Fruit fly (Drosophila melanogaster) whole organism, embryonic: ENCODE results near the gene Mkp3.
A peak's percentile ranks its signal among the peaks of the same experiment; 100 is the strongest.

Experiments used
- CG10267 ChIP-seq: fragments of 200-800 bp; sonication (Bioruptor generic); optimal IDR thresholded peaks from 2 replicates; lab custom pipeline; 2018; ENCODE audit warnings: missing biosample characterization, mild to moderate bottlenecking, missing genetic modification characterization, moderate library complexity
- CG10366 ChIP-seq: fragments of 200-800 bp; sonication (Bioruptor generic); IDR thresholded peaks from 2 replicates; pipeline ENCODE4 v1.3.6; 2022; ENCODE audit warnings: missing biosample characterization, missing genetic modification characterization
- CG11723 ChIP-seq: fragments of 200-800 bp; sonication (Bioruptor generic); optimal IDR thresholded peaks from 2 replicates; lab custom pipeline; 2017; ENCODE audit warnings: missing biosample characterization, mild to moderate bottlenecking, missing genetic modification characterization
- CG12659 ChIP-seq: fragments of 200-800 bp; sonication (Bioruptor generic); optimal IDR thresholded peaks from 3 replicates; lab custom pipeline; 2017; ENCODE audit warnings: mild to moderate bottlenecking, missing biosample characterization, missing genetic modification reagents, missing genetic modification characterization
- CG14710 ChIP-seq: fragments of 200-800 bp; sonication (Bioruptor generic); optimal IDR thresholded peaks from 3 replicates; lab custom pipeline; 2019; ENCODE audit warnings: missing biosample characterization, mild to moderate bottlenecking, missing genetic modification characterization, moderate library complexity
- CG15514 ChIP-seq: fragments of 200-800 bp; sonication (Bioruptor generic); optimal IDR thresholded peaks from 3 replicates; lab custom pipeline; 2017; ENCODE audit warnings: missing biosample characterization, missing genetic modification characterization, mild to moderate bottlenecking, moderate library complexity, missing genetic modification reagents
- CG15696 ChIP-seq: fragments of 200-800 bp; sonication (Bioruptor generic); optimal IDR thresholded peaks from 2 replicates; lab custom pipeline; 2019; ENCODE audit warnings: missing biosample characterization, mild to moderate bottlenecking, missing genetic modification characterization, moderate library complexity
- CG16813 ChIP-seq: fragments of 200-800 bp; sonication (Bioruptor generic); IDR thresholded peaks from 3 replicates; pipeline ENCODE4 v1.3.6; 2022; ENCODE audit warnings: missing biosample characterization, missing genetic modification characterization; ENCODE audit not compliant: partially characterized antibody
- CG17359 ChIP-seq: fragments of 200-800 bp; sonication (Bioruptor generic); optimal IDR thresholded peaks from 3 replicates; lab custom pipeline; 2018; ENCODE audit warnings: missing biosample characterization, mild to moderate bottlenecking, missing genetic modification characterization, moderate library complexity
- CG17568 ChIP-seq: fragments of 200-800 bp; sonication (Bioruptor generic); optimal IDR thresholded peaks from 2 replicates; lab custom pipeline; 2018; ENCODE audit warnings: missing biosample characterization, mild to moderate bottlenecking, missing genetic modification characterization, moderate library complexity
- CG30403 ChIP-seq: fragments of 200-800 bp; sonication (Bioruptor generic); optimal IDR thresholded peaks from 3 replicates; lab custom pipeline; 2016; ENCODE audit warnings: missing biosample characterization, missing genetic modification characterization
- CG31441 ChIP-seq: fragments of 200-800 bp; sonication (Bioruptor generic); IDR thresholded peaks from 2 replicates; pipeline ENCODE4 v1.3.6; 2022; ENCODE audit warnings: missing biosample characterization, missing genetic modification characterization
- CG34224 ChIP-seq: fragments of 200-800 bp; sonication (Bioruptor generic); IDR thresholded peaks from 3 replicates; pipeline ENCODE4 v1.3.6; 2022; ENCODE audit warnings: missing biosample characterization, missing genetic modification characterization; ENCODE audit not compliant: partially characterized antibody
- CG4360 ChIP-seq: fragments of 200-800 bp; sonication (Bioruptor generic); IDR thresholded peaks from 2 replicates; pipeline ENCODE4 v1.3.6; 2022; ENCODE audit warnings: missing biosample characterization, missing genetic modification characterization
- CG4617 ChIP-seq: fragments of 200-800 bp; sonication (Bioruptor generic); optimal IDR thresholded peaks from 3 replicates; lab custom pipeline; 2016; ENCODE audit warnings: missing biosample characterization, missing genetic modification characterization, borderline replicate concordance
- CG4730 ChIP-seq: fragments of 200-800 bp; sonication (Bioruptor generic); IDR thresholded peaks from 2 replicates; pipeline ENCODE4 v1.3.6; 2022; ENCODE audit warnings: missing biosample characterization, missing genetic modification characterization
- CG9727 ChIP-seq: fragments of 200-800 bp; sonication (Bioruptor generic); optimal IDR thresholded peaks from 3 replicates; lab custom pipeline; 2017; ENCODE audit warnings: missing biosample characterization, mild to moderate bottlenecking, missing genetic modification characterization
- Camta ChIP-seq: fragments of 200-800 bp; sonication (Bioruptor generic); optimal IDR thresholded peaks from 2 replicates; lab custom pipeline; 2016; ENCODE audit warnings: missing biosample characterization, missing genetic modification characterization
- Dp ChIP-seq: fragments of 200-800 bp; sonication (Bioruptor generic); optimal IDR thresholded peaks from 2 replicates; lab custom pipeline; 2018; ENCODE audit warnings: missing biosample characterization, mild to moderate bottlenecking, missing genetic modification characterization, moderate library complexity
- Drgx ChIP-seq: fragments of 200-800 bp; sonication (Bioruptor generic); IDR thresholded peaks from 2 replicates; pipeline ENCODE4 v1.3.6; 2022; ENCODE audit warnings: missing biosample characterization, missing genetic modification characterization
- E2f1 ChIP-seq: fragments of 200-800 bp; sonication (Bioruptor generic); IDR thresholded peaks from 2 replicates; pipeline ENCODE4 v1.3.6; 2022; ENCODE audit warnings: missing biosample characterization, missing genetic modification characterization
- HmgZ ChIP-seq: fragments of 200-800 bp; sonication (Bioruptor generic); optimal IDR thresholded peaks from 2 replicates; lab custom pipeline; 2018; ENCODE audit warnings: missing biosample characterization, mild to moderate bottlenecking, missing genetic modification characterization
- Hmr ChIP-seq: fragments of 200-800 bp; sonication (Bioruptor generic); optimal IDR thresholded peaks from 3 replicates; lab custom pipeline; 2017; ENCODE audit warnings: mild to moderate bottlenecking, missing biosample characterization, missing genetic modification reagents, missing genetic modification characterization
- Nf-YA ChIP-seq: fragments of 200-800 bp; sonication (Bioruptor generic); IDR thresholded peaks from 2 replicates; pipeline ENCODE4 v1.3.6; 2022; ENCODE audit warnings: missing biosample characterization, missing genetic modification characterization
- PHDP ChIP-seq: fragments of 200-800 bp; sonication (Bioruptor generic); optimal IDR thresholded peaks from 3 replicates; lab custom pipeline; 2018; ENCODE audit warnings: missing biosample characterization, mild to moderate bottlenecking, missing genetic modification characterization, moderate library complexity
- Rfx ChIP-seq: fragments of 200-800 bp; sonication (Bioruptor generic); IDR thresholded peaks from 2 replicates; pipeline ENCODE4 v1.3.6; 2022; ENCODE audit warnings: missing biosample characterization, missing genetic modification characterization
- Side ChIP-seq: fragments of 200-800 bp; sonication (Bioruptor generic); optimal IDR thresholded peaks from 2 replicates; lab custom pipeline; 2016; ENCODE audit warnings: missing biosample characterization, missing genetic modification characterization
- Sry-β ChIP-seq: fragments of 200-800 bp; sonication (Bioruptor generic); optimal IDR thresholded peaks from 2 replicates; lab custom pipeline; 2018; ENCODE audit warnings: missing biosample characterization, mild to moderate bottlenecking, missing genetic modification characterization, moderate library complexity
- TFAM ChIP-seq: fragments of 200-800 bp; sonication (Bioruptor generic); optimal IDR thresholded peaks from 2 replicates; lab custom pipeline; 2017; ENCODE audit warnings: missing biosample characterization, missing genetic modification characterization, inconsistent platforms
- Xbp1 ChIP-seq: fragments of 200-800 bp; sonication (Bioruptor generic); optimal IDR thresholded peaks from 3 replicates; lab custom pipeline; 2016; ENCODE audit warnings: missing biosample characterization, mild to moderate bottlenecking, missing genetic modification characterization
- Xrp1 ChIP-seq: fragments of 200-800 bp; sonication (Bioruptor generic); IDR thresholded peaks from 2 replicates; pipeline ENCODE4 v1.3.6; 2022; ENCODE audit warnings: missing biosample characterization, missing genetic modification characterization
- aop ChIP-seq: fragments of 200-800 bp; sonication (Bioruptor generic); IDR thresholded peaks from 2 replicates; pipeline ENCODE4 v1.3.6; 2022; ENCODE audit warnings: missing biosample characterization, missing genetic modification characterization
- cato ChIP-seq: fragments of 200-800 bp; sonication (Bioruptor generic); optimal IDR thresholded peaks from 2 replicates; lab custom pipeline; 2016; ENCODE audit warnings: missing biosample characterization, missing genetic modification characterization, borderline replicate concordance
- caup ChIP-seq: fragments of 200-800 bp; sonication (Bioruptor generic); optimal IDR thresholded peaks from 3 replicates; lab custom pipeline; 2017; ENCODE audit warnings: missing biosample characterization, mild to moderate bottlenecking, missing genetic modification characterization, moderate library complexity; ENCODE audit not compliant: severe bottlenecking
- chinmo ChIP-seq: fragments of 200-800 bp; sonication (Bioruptor generic); IDR thresholded peaks from 4 replicates; pipeline ENCODE4 v1.3.6; 2022; ENCODE audit warnings: missing biosample characterization, missing genetic modification characterization; ENCODE audit not compliant: partially characterized antibody
- disco-r ChIP-seq: fragments of 200-800 bp; sonication (Bioruptor generic); optimal IDR thresholded peaks from 2 replicates; lab custom pipeline; 2016; ENCODE audit warnings: missing biosample characterization, missing genetic modification characterization
- dm ChIP-seq: fragments of 200-800 bp; sonication (Bioruptor generic); optimal IDR thresholded peaks from 3 replicates; lab custom pipeline; 2016; ENCODE audit warnings: missing biosample characterization, missing genetic modification characterization
- dmrt11E ChIP-seq: fragments of 200-800 bp; sonication (Bioruptor generic); optimal IDR thresholded peaks from 3 replicates; lab custom pipeline; 2018; ENCODE audit warnings: missing biosample characterization, mild to moderate bottlenecking, missing genetic modification characterization, moderate library complexity
- en ChIP-seq: fragments of 200-800 bp; sonication (Bioruptor generic); optimal IDR thresholded peaks from 2 replicates; lab custom pipeline; 2016; ENCODE audit warnings: missing biosample characterization, missing genetic modification characterization
- esg ChIP-seq: fragments of 200-800 bp; sonication (Bioruptor generic); conservative IDR thresholded peaks from 2 replicates; pipeline ENCODE4 v1.3.6; 2022; ENCODE audit warnings: missing biosample characterization, missing genetic modification characterization
- fd102C ChIP-seq: fragments of 200-800 bp; sonication (Bioruptor generic); optimal IDR thresholded peaks from 2 replicates; lab custom pipeline; 2018; ENCODE audit warnings: missing biosample characterization, mild to moderate bottlenecking, missing genetic modification characterization, moderate library complexity
- fd96Cb ChIP-seq: fragments of 200-800 bp; sonication (Bioruptor generic); optimal IDR thresholded peaks from 2 replicates; lab custom pipeline; 2018; ENCODE audit warnings: missing biosample characterization, mild to moderate bottlenecking, missing genetic modification characterization, moderate library complexity
- gcm2 ChIP-seq: fragments of 200-800 bp; sonication (Bioruptor generic); optimal IDR thresholded peaks from 2 replicates; lab custom pipeline; 2016; ENCODE audit warnings: missing biosample characterization, missing genetic modification characterization
- jigr1 ChIP-seq: fragments of 200-800 bp; sonication (Bioruptor generic); IDR thresholded peaks from 3 replicates; pipeline ENCODE4 v1.3.6; 2022; ENCODE audit warnings: missing biosample characterization, missing genetic modification characterization
- nau ChIP-seq: fragments of 200-800 bp; sonication (Bioruptor generic); optimal IDR thresholded peaks from 3 replicates; lab custom pipeline; 2017; ENCODE audit warnings: missing biosample characterization, mild to moderate bottlenecking, missing genetic modification characterization, missing genetic modification reagents
- nerfin-2 ChIP-seq: fragments of 200-800 bp; sonication (Bioruptor generic); IDR thresholded peaks from 2 replicates; pipeline ENCODE4 v1.3.6; 2022; ENCODE audit warnings: missing biosample characterization, missing genetic modification characterization; ENCODE audit not compliant: partially characterized antibody
- onecut ChIP-seq: fragments of 200-800 bp; sonication (Bioruptor generic); IDR thresholded peaks from 2 replicates; pipeline ENCODE4 v1.3.6; 2022; ENCODE audit warnings: missing biosample characterization, missing genetic modification characterization
- row ChIP-seq: fragments of 200-800 bp; sonication (Bioruptor generic); IDR thresholded peaks from 3 replicates; pipeline ENCODE4 v1.3.6; 2022; ENCODE audit warnings: missing biosample characterization, missing genetic modification characterization
- run ChIP-seq: fragments of 200-800 bp; sonication (Bioruptor generic); optimal IDR thresholded peaks from 3 replicates; lab custom pipeline; 2018; ENCODE audit warnings: missing biosample characterization, mild to moderate bottlenecking, missing genetic modification characterization
- stwl ChIP-seq: fragments of 200-800 bp; sonication (Bioruptor generic); optimal IDR thresholded peaks from 3 replicates; lab custom pipeline; 2018; ENCODE audit warnings: missing biosample characterization, mild to moderate bottlenecking, missing genetic modification characterization, moderate library complexity
- tin ChIP-seq: fragments of 200-800 bp; sonication (Bioruptor generic); optimal IDR thresholded peaks from 3 replicates; lab custom pipeline; 2016; ENCODE audit warnings: missing biosample characterization, missing genetic modification characterization

The Mkp3 gene

DNA sequence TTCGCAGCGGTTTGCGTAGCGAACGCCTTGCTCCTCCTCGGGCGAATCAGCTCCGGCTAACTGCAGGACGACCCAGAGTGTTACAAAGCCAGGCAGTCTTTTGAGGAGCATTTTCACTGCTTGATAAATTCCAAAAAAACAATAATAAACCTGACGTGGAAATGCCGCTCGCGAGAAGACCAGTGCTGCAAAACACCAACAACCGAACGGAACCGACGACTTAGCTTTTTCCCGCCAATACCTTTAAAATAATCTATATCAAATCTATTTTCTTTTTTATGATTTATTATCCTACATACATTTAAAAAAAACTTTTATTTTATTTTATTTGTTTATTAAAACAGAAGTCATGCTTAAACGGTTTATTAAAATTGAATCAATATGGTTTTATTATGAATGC, 9.8 kb upstream of the Mkp3 start, which contains the start of gene CNPYb (continued):
- TF ChIP-seq en (GFP tag; lab: Kevin White, UChicago) (no peak), caup (GFP tag; lab: Kevin White, UChicago) (no peak), dmrt11E (no peak), CG4617 (peak; percentile 22), TFAM (GFP tag; lab: Kevin White, UChicago) (no peak), cato (no peak), jigr1 (GFP tag; lab: Robert Waterston, UW) (no peak), dm (no peak), Nf-YA (GFP tag; lab: Robert Waterston, UW) (no peak), chinmo (GFP tag; lab: Robert Waterston, UW) (no peak), Sry-β (GFP tag; lab: Kevin White, UChicago) (peak; percentile 90), CG16813 (GFP tag; lab: Robert Waterston, UW) (no peak), stwl (peak; percentile 0), row (GFP tag; lab: Robert Waterston, UW) (peak; percentile 74), Rfx (GFP tag; lab: Robert Waterston, UW) (peak; percentile 15; the same call in 1 of the 2 replicates), CG31441 (GFP tag; lab: Robert Waterston, UW) (no peak), CG4730 (no peak), nau (no peak), CG30403 (GFP tag; lab: Kevin White, UChicago) (no peak), disco-r (GFP tag; lab: Kevin White, UChicago) (no peak), CG10267 (tag; lab: Kevin White, UChicago) (peak; percentile 87), CG4360 (no peak), CG17568 (GFP tag; lab: Kevin White, UChicago) (no peak), CG34224 (GFP tag; lab: Robert Waterston, UW) (no peak), CG15514 (GFP tag; lab: Kevin White, UChicago) (peak; percentile 27), CG14710 (tag; lab: Kevin White, UChicago) (no peak), Xbp1 (peak; percentile 89), Camta (GFP tag; lab: Kevin White, UChicago) (no peak), HmgZ (tag; lab: Kevin White, UChicago) (peak; percentile 11), Xrp1 (GFP tag; lab: Robert Waterston, UW) (no peak), CG12659 (GFP tag; lab: Kevin White, UChicago) (peak; percentile 17), Dp (GFP tag; lab: Kevin White, UChicago) (peak; percentile 20), CG17359 (tag; lab: Kevin White, UChicago) (no peak), CG9727 (GFP tag; lab: Kevin White, UChicago) (no peak), Drgx (GFP tag; lab: Robert Waterston, UW) (no peak), aop (GFP tag; lab: Robert Waterston, UW) (no peak), fd96Cb (tag; lab: Kevin White, UChicago) (no peak), PHDP (tag; lab: Kevin White, UChicago) (peak; percentile 5), tin (GFP tag; lab: Kevin White, UChicago) (no peak), esg (GFP tag; lab: Robert Waterston, UW) (no peak), nerfin-2 (GFP tag; lab: Robert Waterston, UW) (no peak), onecut (GFP tag; lab: Robert Waterston, UW) (no peak), CG10366 (GFP tag; lab: Robert Waterston, UW) (no peak), Hmr (no peak), gcm2 (GFP tag; lab: Kevin White, UChicago) (no peak), run (tag; lab: Kevin White, UChicago) (no peak), CG11723 (no peak), CG15696 (no peak), Side (no peak), E2f1 (GFP tag; lab: Robert Waterston, UW) (no peak), fd102C (GFP tag; lab: Kevin White, UChicago) (no peak)
